Worm (Caenorhabditis elegans) whole organism, L2 larva: ENCODE data around the gene sos-1.

Experiments used
- nhr-11 ChIP-seq: fragments of 150-350 bp; optimal IDR thresholded peaks from 2 replicates; lab custom pipeline; 2014; ENCODE audit warnings: missing biosample characterization, missing genetic modification characterization
- nhr-25 ChIP-seq: fragments of 150-350 bp; sonication (generic microtip); optimal IDR thresholded peaks from 3 replicates; lab custom pipeline; 2014; ENCODE audit warnings: missing biosample characterization, missing genetic modification characterization
- nhr-6 ChIP-seq: fragments of 150-350 bp; optimal IDR thresholded peaks from 2 replicates; lab custom pipeline; 2014; ENCODE audit warnings: missing biosample characterization, missing genetic modification characterization
- unc-55 ChIP-seq: fragments of 150-350 bp; sonication (generic microtip); optimal IDR thresholded peaks from 3 replicates; lab custom pipeline; 2014; ENCODE audit warnings: missing biosample characterization, missing genetic modification reagents, missing genetic modification characterization
- unc-62 ChIP-seq: fragments of 150-350 bp; optimal IDR thresholded peaks from 2 replicates; lab custom pipeline; 2014; ENCODE audit warnings: missing biosample characterization, missing genetic modification reagents, missing genetic modification characterization

ce11 chrV:4509319-4509937, 39.7 kb downstream of the sos-1 start:
- no peak for TF ChIP-seq unc-62 (GFP tag; lab: Kevin White, UChicago)
- no peak for TF ChIP-seq nhr-25 (tag; lab: Kevin White, UChicago)
- no peak for TF ChIP-seq unc-55 (GFP tag; lab: Kevin White, UChicago)
- no peak for TF ChIP-seq nhr-11 (tag; lab: Kevin White, UChicago)
- TF ChIP-seq nhr-6 = no peak
